Worm (Caenorhabditis elegans) whole organism, mixed stage, embryonic: ENCODE data around the gene ndub-2.

Source experiments
- M03D4.4 ChIP-seq: sonication (generic microtip); optimal IDR thresholded peaks from 2 replicates; lab custom pipeline; 2017; ENCODE audit warnings: mild to moderate bottlenecking, missing genetic modification characterization, missing compliant biosample characterization
- bed-3 ChIP-seq: fragments of 200-800 bp; sonication (Bioruptor generic); optimal IDR thresholded peaks from 3 replicates; lab custom pipeline; 2018; ENCODE audit warnings: mild to moderate bottlenecking, missing genetic modification characterization, moderate library complexity, missing compliant biosample characterization
- blmp-1 ChIP-seq: fragments of 150-350 bp; optimal IDR thresholded peaks from 2 replicates; lab custom pipeline; 2014; ENCODE audit warnings: missing biosample characterization, missing genetic modification characterization
- ceh-39 ChIP-seq: fragments of 150-350 bp; optimal IDR thresholded peaks from 2 replicates; lab custom pipeline; 2014; ENCODE audit warnings: missing biosample characterization, missing genetic modification characterization
- ceh-43 ChIP-seq: fragments of 200-800 bp; sonication (Bioruptor generic); optimal IDR thresholded peaks from 2 replicates; lab custom pipeline; 2018; ENCODE audit warnings: mild to moderate bottlenecking, missing genetic modification characterization, moderate library complexity, missing compliant biosample characterization
- ceh-83 ChIP-seq: fragments of 200-800 bp; sonication (Bioruptor generic); optimal IDR thresholded peaks from 2 replicates; lab custom pipeline; 2018; ENCODE audit warnings: mild to moderate bottlenecking, missing genetic modification characterization, missing compliant biosample characterization
- ces-1 ChIP-seq: fragments of 150-350 bp; optimal IDR thresholded peaks from 2 replicates; lab custom pipeline; 2014; ENCODE audit warnings: missing biosample characterization, missing genetic modification reagents, missing genetic modification characterization
- cnd-1 ChIP-seq: fragments of 200-800 bp; sonication (Bioruptor generic); optimal IDR thresholded peaks from 2 replicates; lab custom pipeline; 2018; ENCODE audit warnings: mild to moderate bottlenecking, missing genetic modification characterization, missing compliant biosample characterization
- drap-1 ChIP-seq: fragments of 200-800 bp; sonication (Bioruptor generic); optimal IDR thresholded peaks from 3 replicates; lab custom pipeline; 2018; ENCODE audit warnings: mild to moderate bottlenecking, missing genetic modification characterization, missing compliant biosample characterization
- elt-1 ChIP-seq: sonication (generic microtip); optimal IDR thresholded peaks from 2 replicates; lab custom pipeline; 2017; ENCODE audit warnings: missing genetic modification characterization, mild to moderate bottlenecking, missing compliant biosample characterization, antibody characterized with exemption, moderate library complexity, borderline replicate concordance; ENCODE audit not compliant: insufficient read depth
- elt-3 ChIP-seq: fragments of 150-350 bp; optimal IDR thresholded peaks from 2 replicates; lab custom pipeline; 2014; ENCODE audit warnings: missing biosample characterization, missing genetic modification characterization
- flh-1 ChIP-seq: fragments of 200-800 bp; sonication (Bioruptor generic); optimal IDR thresholded peaks from 2 replicates; lab custom pipeline; 2018; ENCODE audit warnings: mild to moderate bottlenecking, missing genetic modification characterization, moderate library complexity, missing compliant biosample characterization
- ham-2 ChIP-seq: fragments of 200-800 bp; sonication (Bioruptor generic); optimal IDR thresholded peaks from 2 replicates; lab custom pipeline; 2018; ENCODE audit warnings: mild to moderate bottlenecking, missing genetic modification characterization, missing compliant biosample characterization
- hlh-1 ChIP-seq: fragments of 150-350 bp; optimal IDR thresholded peaks from 2 replicates; lab custom pipeline; 2014; ENCODE audit warnings: missing biosample characterization, missing genetic modification reagents, missing genetic modification characterization
- lin-13 ChIP-seq: fragments of 150-350 bp; optimal IDR thresholded peaks from 2 replicates; lab custom pipeline; 2014; ENCODE audit warnings: missing biosample characterization, missing genetic modification characterization
- lin-32 ChIP-seq: fragments of 200-800 bp; sonication (Bioruptor generic); optimal IDR thresholded peaks from 2 replicates; lab custom pipeline; 2018; ENCODE audit warnings: mild to moderate bottlenecking, missing genetic modification characterization, missing compliant biosample characterization
- lsy-2 ChIP-seq: fragments of 150-350 bp; optimal IDR thresholded peaks from 2 replicates; lab custom pipeline; 2014; ENCODE audit warnings: missing biosample characterization, missing genetic modification characterization
- mab-5 ChIP-seq: fragments of 150-350 bp; optimal IDR thresholded peaks from 2 replicates; lab custom pipeline; 2014; ENCODE audit warnings: missing biosample characterization, missing genetic modification characterization
- mep-1 ChIP-seq: fragments of 150-350 bp; optimal IDR thresholded peaks from 2 replicates; lab custom pipeline; 2017; ENCODE audit warnings: missing biosample characterization, missing genetic modification reagents, missing genetic modification characterization, inconsistent platforms
- mls-2 ChIP-seq: sonication (generic microtip); optimal IDR thresholded peaks from 2 replicates; lab custom pipeline; 2016; ENCODE audit warnings: mild to moderate bottlenecking, missing genetic modification characterization, moderate library complexity, missing compliant biosample characterization
- nhr-12 ChIP-seq: fragments of 150-350 bp; optimal IDR thresholded peaks from 2 replicates; lab custom pipeline; 2014; ENCODE audit warnings: missing biosample characterization, missing genetic modification characterization
- nhr-2 ChIP-seq: fragments of 150-350 bp; optimal IDR thresholded peaks from 2 replicates; lab custom pipeline; 2014; ENCODE audit warnings: missing biosample characterization, missing genetic modification characterization
- nhr-237 ChIP-seq: fragments of 150-350 bp; optimal IDR thresholded peaks from 2 replicates; lab custom pipeline; 2014; ENCODE audit warnings: missing biosample characterization, missing genetic modification characterization
- nhr-28 ChIP-seq: fragments of 150-350 bp; optimal IDR thresholded peaks from 2 replicates; lab custom pipeline; 2014; ENCODE audit warnings: missing biosample characterization, missing genetic modification characterization
- nhr-76 ChIP-seq: sonication (generic microtip); optimal IDR thresholded peaks from 2 replicates; lab custom pipeline; 2017; ENCODE audit warnings: missing biosample characterization, missing genetic modification characterization
- pha-4 ChIP-seq: fragments of 150-350 bp; optimal IDR thresholded peaks from 2 replicates; lab custom pipeline; 2018; ENCODE audit warnings: missing biosample characterization, missing genetic modification reagents, missing genetic modification characterization
- snpc-4 ChIP-seq: fragments of 150-350 bp; optimal IDR thresholded peaks from 2 replicates; lab custom pipeline; 2014; ENCODE audit warnings: missing biosample characterization, missing genetic modification characterization
- sptf-1 ChIP-seq: sonication (generic microtip); optimal IDR thresholded peaks from 2 replicates; lab custom pipeline; 2017; ENCODE audit warnings: mild to moderate bottlenecking, missing genetic modification characterization, moderate library complexity, missing compliant biosample characterization
- tbx-8 ChIP-seq: fragments of 200-800 bp; sonication (Bioruptor generic); optimal IDR thresholded peaks from 2 replicates; lab custom pipeline; 2018; ENCODE audit warnings: mild to moderate bottlenecking, missing genetic modification characterization, moderate library complexity, missing compliant biosample characterization
- unc-120 ChIP-seq: sonication (generic microtip); optimal IDR thresholded peaks from 2 replicates; lab custom pipeline; 2017; ENCODE audit warnings: missing genetic modification characterization, missing compliant biosample characterization; ENCODE audit not compliant: poor library complexity, severe bottlenecking
- unc-39 ChIP-seq: fragments of 150-350 bp; optimal IDR thresholded peaks from 2 replicates; lab custom pipeline; 2014; ENCODE audit warnings: missing biosample characterization, missing genetic modification characterization
- unc-62 ChIP-seq: fragments of 150-350 bp; optimal IDR thresholded peaks from 2 replicates; lab custom pipeline; 2014; ENCODE audit warnings: missing biosample characterization, missing genetic modification reagents, missing genetic modification characterization
- ztf-11 ChIP-seq: fragments of 150-350 bp; optimal IDR thresholded peaks from 2 replicates; lab custom pipeline; 2014; ENCODE audit warnings: missing biosample characterization, missing genetic modification characterization

ndub-2 gene

DNA sequence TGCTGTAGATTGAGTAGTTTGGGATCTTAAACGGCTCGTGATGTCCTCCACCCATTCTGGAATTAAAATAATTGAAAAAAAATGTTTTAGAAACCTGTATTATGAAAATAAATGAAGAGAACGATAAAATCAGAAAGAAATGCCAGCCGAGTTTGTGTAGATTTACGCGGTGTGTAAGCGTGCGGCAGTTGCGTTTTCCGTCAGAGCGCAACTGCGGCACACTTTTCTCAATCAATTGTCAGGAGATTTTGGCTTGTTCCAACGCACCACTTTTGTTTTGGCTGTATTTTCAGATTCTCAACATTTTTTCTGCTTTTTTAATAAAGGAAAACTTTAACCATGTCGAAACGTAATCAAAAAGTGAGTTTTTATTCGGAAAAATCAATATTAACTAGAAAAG lies 31.3 kb upstream of the ndub-2 start, which contains the start of the genes ndub-3 and C18E9.2:
TSS of gene ndub-3 (minus strand) at position 56 of the 400 bp plus-strand sequence.
TSS of gene C18E9.2 (plus strand) at position 172 of the 400 bp plus-strand sequence.
- peak; percentile 54 for TF ChIP-seq hlh-1 (tag; lab: Kevin White, UChicago)
- TF ChIP-seq nhr-76 (tag; lab: Kevin White, UChicago): no peak
- TF ChIP-seq ham-2: no peak
- TF ChIP-seq elt-1 (tag; lab: Kevin White, UChicago): no peak
- no peak for TF ChIP-seq bed-3 (GFP tag; lab: Kevin White, UChicago)
- peak; percentile 5 for TF ChIP-seq ces-1
- peak; percentile 72 for TF ChIP-seq mep-1 (tag; lab: Kevin White, UChicago)
- TF ChIP-seq nhr-237: peak; percentile 11
- TF ChIP-seq, all 35 proteins: peak for 4

DNA sequence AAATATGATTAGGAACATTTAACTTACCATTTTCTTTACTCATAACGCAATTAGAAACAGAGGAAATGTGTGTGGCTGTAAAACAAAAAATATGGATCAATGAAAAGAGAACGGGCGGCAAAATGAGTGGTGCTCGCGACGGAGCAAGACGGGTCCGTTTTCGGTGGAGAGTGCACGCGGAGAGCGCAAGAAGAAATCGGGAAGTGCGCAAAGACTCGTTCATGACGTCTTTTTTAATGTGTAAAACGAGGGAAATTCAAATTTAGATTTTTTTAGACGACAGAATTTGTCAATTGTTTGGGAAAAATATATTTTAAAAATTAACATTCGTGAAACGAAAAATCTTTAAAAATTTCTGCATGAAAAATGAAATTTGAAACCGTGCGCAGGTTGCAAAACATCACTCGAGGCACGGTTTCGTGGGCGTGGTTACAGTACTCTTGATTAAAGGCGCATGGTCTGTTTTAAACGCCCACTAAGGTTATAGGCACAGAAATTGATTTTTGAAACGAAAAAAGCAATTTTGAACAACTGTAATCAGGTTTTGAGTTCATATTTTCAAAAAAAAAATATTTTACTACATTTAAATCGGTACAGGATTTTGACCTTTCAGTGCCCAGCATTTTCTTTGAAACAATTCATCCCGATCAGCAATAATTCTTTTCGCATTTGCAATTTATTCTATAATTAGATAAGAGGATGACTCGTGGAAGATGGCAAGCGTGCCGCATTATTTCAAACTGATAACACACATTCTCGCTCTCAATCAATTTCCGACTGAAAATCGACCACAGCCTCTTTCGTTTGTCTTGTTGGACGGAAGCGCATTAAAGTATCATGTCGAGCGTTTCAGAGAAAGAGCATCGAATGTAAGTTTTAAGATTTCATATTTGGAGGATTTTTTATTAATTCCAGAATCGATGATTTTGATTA lies 26.6 kb upstream of the ndub-2 start, which contains the start of the genes szy-20 and C18E9.5:
TSS of gene szy-20 (minus strand) at position 83 of the 933 bp plus-strand sequence.
TSS of gene C18E9.5 (plus strand) at position 730 of the 933 bp plus-strand sequence.
- TF ChIP-seq ces-1 (peak; percentile 65), hlh-1 (tag; lab: Kevin White, UChicago) (no peak), ceh-39 (tag; lab: Kevin White, UChicago) (no peak), nhr-2 (tag; lab: Kevin White, UChicago) (no peak), snpc-4 (no peak), ceh-83 (GFP tag; lab: Kevin White, UChicago) (no peak), pha-4 (peak; percentile 30), cnd-1 (tag; lab: Kevin White, UChicago) (peak; percentile 11), lsy-2 (tag; lab: Kevin White, UChicago) (peak; percentile 77), nhr-12 (no peak), ceh-43 (GFP tag; lab: Kevin White, UChicago) (no peak), mep-1 (tag; lab: Kevin White, UChicago) (peak; percentile 63), ztf-11 (tag; lab: Kevin White, UChicago) (no peak), lin-13 (tag; lab: Kevin White, UChicago) (peak; percentile 69), bed-3 (GFP tag; lab: Kevin White, UChicago) (no peak), flh-1 (GFP tag; lab: Kevin White, UChicago) (no peak), sptf-1 (tag; lab: Kevin White, UChicago) (peak; percentile 16), elt-3 (tag; lab: Kevin White, UChicago) (no peak), elt-1 (tag; lab: Kevin White, UChicago) (no peak), nhr-237 (peak; percentile 55), unc-62 (GFP tag; lab: Kevin White, UChicago) (no peak), M03D4.4 (tag; lab: Kevin White, UChicago) (peak; percentile 55), unc-120 (peak; percentile 63), ham-2 (no peak), blmp-1 (tag; lab: Kevin White, UChicago) (no peak), mab-5 (tag; lab: Kevin White, UChicago) (no peak), drap-1 (peak; percentile 8), lin-32 (no peak), nhr-28 (tag; lab: Kevin White, UChicago) (no peak), mls-2 (peak; percentile 38), tbx-8 (no peak)

DNA sequence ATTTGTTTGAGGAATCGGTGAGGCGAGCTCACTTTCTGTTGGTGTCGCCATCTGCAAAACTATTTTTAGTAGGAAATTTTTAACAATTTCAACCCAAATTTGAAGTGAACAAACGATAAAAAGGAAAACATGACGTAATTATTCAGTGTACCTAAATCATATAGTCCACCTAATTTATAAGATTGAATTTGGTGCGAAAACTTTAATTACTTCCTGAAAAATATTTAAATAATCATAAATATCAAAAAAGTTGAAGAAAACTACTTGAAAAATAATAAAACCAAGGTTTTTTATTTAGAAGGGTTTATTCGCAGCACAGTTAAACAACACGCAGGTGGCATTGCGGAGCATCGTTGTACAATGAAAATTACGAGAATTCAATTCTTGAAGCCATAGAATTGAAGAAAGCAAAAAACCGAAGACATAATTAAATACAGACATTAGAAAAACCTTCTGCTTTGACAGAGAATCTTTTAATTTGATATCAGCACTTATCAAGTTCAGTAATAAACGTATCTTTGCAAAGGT lies 22.6 kb upstream of the ndub-2 start, which contains the start of gene tomm-40:
TSS of gene tomm-40 (minus strand) at position 51 of the 528 bp plus-strand sequence.
- no peak for TF ChIP-seq nhr-237
- no peak for TF ChIP-seq unc-39 (tag; lab: Kevin White, UChicago)
- no peak for TF ChIP-seq nhr-76 (tag; lab: Kevin White, UChicago)
- no peak for TF ChIP-seq tbx-8
- peak; percentile 42 for TF ChIP-seq lsy-2 (tag; lab: Kevin White, UChicago)
- TF ChIP-seq ces-1: peak; percentile 20
- no peak for TF ChIP-seq snpc-4
